Worm (Caenorhabditis elegans): ENCODE measurements around the gene ZK1010.2.

- no peak for TF ChIP-seq pha-4 (tag; optimal IDR thresholded peaks at IDR 0.05)
- no peak for TF ChIP-seq zip-5 (tag; optimal IDR thresholded peaks at IDR 0.05)
- no peak for TF ChIP-seq F13H6.1 (tag; optimal IDR thresholded peaks at IDR 0.05)
- no peak for TF ChIP-seq ceh-2 (tag; optimal IDR thresholded peaks at IDR 0.05)
- TF ChIP-seq syd-9 (tag; optimal IDR thresholded peaks at IDR 0.05): no peak
- TF ChIP-seq K02D7.2 (tag; optimal IDR thresholded peaks at IDR 0.05): no peak
- no peak for TF ChIP-seq pqm-1 (tag; optimal IDR thresholded peaks at IDR 0.05)
- TF ChIP-seq ama-1 (optimal IDR thresholded peaks at IDR 0.05): no peak
Measured at ce11 chrIII:13024281-13024680, 46.6 kb upstream of the ZK1010.2 start, which contains the start of gene cyp-13A12.

Data from whole organism, late embryonic.